Worm (Caenorhabditis elegans) whole organism, L1 larva: Measurements from ENCODE around the gene C44C10.5.

Source experiments
- C04F5.9 ChIP-seq: sonication (generic microtip); optimal IDR thresholded peaks from 2 replicates; lab custom pipeline; 2016; ENCODE audit warnings: missing genetic modification characterization, missing compliant biosample characterization
- C16A3.4 ChIP-seq: fragments of 150-350 bp; optimal IDR thresholded peaks from 2 replicates; lab custom pipeline; 2014; ENCODE audit warnings: missing biosample characterization, missing genetic modification characterization
- C34B4.2 ChIP-seq: sonication (generic microtip); optimal IDR thresholded peaks from 2 replicates; lab custom pipeline; 2017; ENCODE audit warnings: mild to moderate bottlenecking, missing genetic modification characterization, missing compliant biosample characterization
- F16B12.6 ChIP-seq: fragments of 150-350 bp; optimal IDR thresholded peaks from 2 replicates; lab custom pipeline; 2014; ENCODE audit warnings: missing biosample characterization, missing genetic modification characterization
- alr-1 ChIP-seq: fragments of 200-800 bp; sonication (Bioruptor generic); optimal IDR thresholded peaks from 2 replicates; lab custom pipeline; 2018; ENCODE audit warnings: borderline replicate concordance, mild to moderate bottlenecking, missing genetic modification characterization, missing compliant biosample characterization
- aly-2 ChIP-seq: fragments of 150-350 bp; optimal IDR thresholded peaks from 2 replicates; lab custom pipeline; 2014; ENCODE audit warnings: missing biosample characterization, missing genetic modification characterization
- ama-1 ChIP-seq: fragments of 150-350 bp; optimal IDR thresholded peaks from 2 replicates; lab custom pipeline; 2014
- blmp-1 ChIP-seq: fragments of 150-350 bp; optimal IDR thresholded peaks from 2 replicates; lab custom pipeline; 2014; ENCODE audit warnings: missing biosample characterization, missing genetic modification characterization
- ceh-88 ChIP-seq: fragments of 200-800 bp; sonication (Bioruptor generic); IDR thresholded peaks from 2 replicates; pipeline ENCODE4 v1.3.6; 2022; ENCODE audit warnings: missing genetic modification characterization, missing compliant biosample characterization
- ceh-90 ChIP-seq: sonication (generic microtip); optimal IDR thresholded peaks from 2 replicates; lab custom pipeline; 2016; ENCODE audit warnings: missing genetic modification characterization, missing compliant biosample characterization
- dsc-1 ChIP-seq: sonication (generic microtip); optimal IDR thresholded peaks from 2 replicates; lab custom pipeline; 2016; ENCODE audit warnings: mild to moderate bottlenecking, missing genetic modification characterization, missing compliant biosample characterization
- efl-1 ChIP-seq, 4 experiments: fragments of 150-350 bp; optimal IDR thresholded peaks in 3 of 4; peaks in 1 of 4; 1 replicate in 1 of 4; 2 replicates in 3 of 4; lab custom pipeline; 2014; ENCODE audit warnings: missing biosample characterization in 2 of 4, missing genetic modification characterization in 2 of 4, missing genetic modification reagents in 2 of 4
- efl-3 ChIP-seq: fragments of 200-800 bp; sonication (Bioruptor generic); optimal IDR thresholded peaks from 2 replicates; lab custom pipeline; 2018; ENCODE audit warnings: mild to moderate bottlenecking, missing genetic modification characterization, missing compliant biosample characterization
- elt-2 ChIP-seq: sonication (generic microtip); optimal IDR thresholded peaks from 2 replicates; lab custom pipeline; 2016; ENCODE audit warnings: missing genetic modification characterization, mild to moderate bottlenecking, inconsistent platforms, missing compliant biosample characterization, missing genetic modification reagents
- elt-3 ChIP-seq, 6 experiments: fragments of 150-350 bp in 1 of 6; sonication (generic microtip); optimal IDR thresholded peaks; 2 replicates each; lab custom pipeline; 2017 to 2018; ENCODE audit warnings: missing biosample characterization in 6 of 6, missing genetic modification characterization in 6 of 6, inconsistent platforms in 1 of 6
- fkh-10 ChIP-seq: sonication (generic microtip); optimal IDR thresholded peaks from 2 replicates; lab custom pipeline; 2017; ENCODE audit warnings: missing biosample characterization, missing genetic modification reagents, missing genetic modification characterization
- fkh-4 ChIP-seq: sonication (generic microtip); optimal IDR thresholded peaks from 2 replicates; lab custom pipeline; 2016; ENCODE audit warnings: missing compliant biosample characterization, missing genetic modification characterization, borderline replicate concordance
- hlh-17 ChIP-seq: fragments of 200-800 bp; sonication (Bioruptor generic); optimal IDR thresholded peaks from 2 replicates; lab custom pipeline; 2018; ENCODE audit warnings: missing genetic modification characterization, mild to moderate bottlenecking, missing compliant biosample characterization, moderate library complexity, borderline replicate concordance
- hlh-4 ChIP-seq: sonication (generic microtip); optimal IDR thresholded peaks from 2 replicates; lab custom pipeline; 2016; ENCODE audit warnings: mild to moderate bottlenecking, missing genetic modification characterization, missing compliant biosample characterization
- isw-1 ChIP-seq: fragments of 200-800 bp; sonication (Bioruptor generic); IDR thresholded peaks from 2 replicates; pipeline ENCODE4 v1.3.6; 2022; ENCODE audit warnings: missing genetic modification characterization, missing compliant biosample characterization
- jun-1 ChIP-seq: fragments of 150-350 bp; optimal IDR thresholded peaks from 2 replicates; lab custom pipeline; 2014; ENCODE audit warnings: missing biosample characterization, missing genetic modification reagents, missing genetic modification characterization
- lin-15B ChIP-seq: fragments of 150-350 bp; sonication (generic microtip); optimal IDR thresholded peaks from 3 replicates; lab custom pipeline; 2014; ENCODE audit warnings: missing biosample characterization, missing genetic modification characterization
- lin-35 ChIP-seq, 2 experiments: fragments of 150-350 bp; optimal IDR thresholded peaks; 2 replicates each; lab custom pipeline; 2014; ENCODE audit warnings: missing biosample characterization in 2 of 2, missing genetic modification characterization in 2 of 2, missing genetic modification reagents in 2 of 2
- mdl-1 ChIP-seq, 2 experiments: fragments of 150-350 bp; optimal IDR thresholded peaks; 2 replicates each; lab custom pipeline; 2014 to 2017; ENCODE audit warnings: missing biosample characterization in 2 of 2, missing genetic modification characterization in 2 of 2, inconsistent platforms in 1 of 2
- nhr-12 ChIP-seq: sonication (generic microtip); optimal IDR thresholded peaks from 2 replicates; lab custom pipeline; 2017; ENCODE audit warnings: missing biosample characterization, missing genetic modification characterization
- nhr-19 ChIP-seq: fragments of 200-800 bp; sonication (Bioruptor generic); conservative IDR thresholded peaks from 2 replicates; pipeline ENCODE4 v1.3.6; 2022; ENCODE audit warnings: missing genetic modification characterization, missing compliant biosample characterization
- nhr-47 ChIP-seq: sonication (generic microtip); optimal IDR thresholded peaks from 2 replicates; lab custom pipeline; 2016; ENCODE audit warnings: mild to moderate bottlenecking, missing genetic modification characterization, moderate library complexity, missing compliant biosample characterization
- nhr-85 ChIP-seq: sonication (generic microtip); peaks from one replicate; lab custom pipeline; 2016; ENCODE audit warnings: missing genetic modification characterization, inconsistent platforms, missing compliant biosample characterization
- rnt-1 ChIP-seq: sonication (generic microtip); optimal IDR thresholded peaks from 2 replicates; lab custom pipeline; 2016; ENCODE audit warnings: mild to moderate bottlenecking, missing genetic modification characterization, moderate library complexity, missing compliant biosample characterization
- skn-1 ChIP-seq: fragments of 150-350 bp; optimal IDR thresholded peaks from 2 replicates; lab custom pipeline; 2014; ENCODE audit warnings: missing biosample characterization, missing genetic modification characterization
- snpc-4 ChIP-seq: fragments of 150-350 bp; optimal IDR thresholded peaks from 2 replicates; lab custom pipeline; 2014; ENCODE audit warnings: missing biosample characterization, missing genetic modification characterization
- sox-4 ChIP-seq: sonication (generic microtip); optimal IDR thresholded peaks from 2 replicates; lab custom pipeline; 2016; ENCODE audit warnings: missing genetic modification characterization, missing compliant biosample characterization
- sptf-1 ChIP-seq: fragments of 150-350 bp; optimal IDR thresholded peaks from 2 replicates; lab custom pipeline; 2014; ENCODE audit warnings: missing biosample characterization, missing genetic modification characterization
- sup-37 ChIP-seq: fragments of 200-800 bp; sonication (Bioruptor generic); optimal IDR thresholded peaks from 2 replicates; lab custom pipeline; 2018; ENCODE audit warnings: mild to moderate bottlenecking, missing genetic modification characterization, missing compliant biosample characterization
- swsn-7 ChIP-seq: sonication (generic microtip); optimal IDR thresholded peaks from 2 replicates; lab custom pipeline; 2016; ENCODE audit warnings: missing genetic modification characterization, missing compliant biosample characterization
- xbp-1 ChIP-seq: sonication (generic microtip); optimal IDR thresholded peaks from 2 replicates; lab custom pipeline; 2016; ENCODE audit warnings: missing genetic modification characterization, missing compliant biosample characterization
- zip-4 ChIP-seq: fragments of 200-800 bp; sonication (Bioruptor generic); optimal IDR thresholded peaks from 2 replicates; lab custom pipeline; 2018; ENCODE audit warnings: mild to moderate bottlenecking, missing genetic modification characterization, moderate library complexity, missing compliant biosample characterization
- ztf-11 ChIP-seq, 2 experiments: sonication (generic microtip); optimal IDR thresholded peaks; 2 replicates each; lab custom pipeline; 2016 to 2017; ENCODE audit warnings: missing genetic modification characterization in 2 of 2, missing biosample characterization in 1 of 2, missing compliant biosample characterization in 1 of 2
- ztf-4 ChIP-seq: fragments of 150-350 bp; optimal IDR thresholded peaks from 2 replicates; lab custom pipeline; 2014; ENCODE audit warnings: missing biosample characterization, missing genetic modification characterization

C44C10.5 gene

DNA sequence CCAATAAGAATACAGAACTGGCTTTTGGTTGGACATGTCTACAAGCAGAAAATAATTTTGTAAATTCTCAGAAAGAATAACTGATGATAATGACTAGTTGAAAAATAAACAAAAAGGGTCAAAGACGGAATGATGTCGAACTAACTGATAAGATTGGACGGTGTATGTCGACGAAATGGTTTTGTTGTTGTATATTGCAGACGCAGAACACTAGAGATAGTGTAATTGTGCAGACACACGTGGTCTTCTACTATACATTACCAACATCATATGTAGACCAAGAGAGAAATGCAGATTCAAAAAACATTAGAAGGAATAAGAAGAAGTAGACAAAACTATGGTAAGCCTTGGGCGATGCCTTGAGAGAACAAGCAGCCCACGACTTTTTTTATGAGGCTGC lies 37.4 kb downstream of the C44C10.5 start, which contains the start of the genes gst-42 and D1053.2 (continued):
- TF ChIP-seq ceh-90 (no peak), ztf-11 (tag; optimal IDR thresholded peaks at IDR 0.05; lab: Kevin White, UChicago) (no peak), nhr-85 (tag; lab: Kevin White, UChicago) (peak; percentile 84), ztf-4 (tag; lab: Kevin White, UChicago) (no peak), isw-1 (GFP tag; lab: Robert Waterston, UW) (no peak), aly-2 (no peak), fkh-10 (GFP tag; lab: Kevin White, UChicago) (no peak), jun-1 (tag; lab: Kevin White, UChicago) (peak; percentile 1), efl-3 (GFP tag; lab: Kevin White, UChicago) (no peak), sptf-1 (tag; lab: Kevin White, UChicago) (no peak), zip-4 (no peak), dsc-1 (tag; lab: Kevin White, UChicago) (no peak), xbp-1 (tag; lab: Kevin White, UChicago) (no peak)

DNA sequence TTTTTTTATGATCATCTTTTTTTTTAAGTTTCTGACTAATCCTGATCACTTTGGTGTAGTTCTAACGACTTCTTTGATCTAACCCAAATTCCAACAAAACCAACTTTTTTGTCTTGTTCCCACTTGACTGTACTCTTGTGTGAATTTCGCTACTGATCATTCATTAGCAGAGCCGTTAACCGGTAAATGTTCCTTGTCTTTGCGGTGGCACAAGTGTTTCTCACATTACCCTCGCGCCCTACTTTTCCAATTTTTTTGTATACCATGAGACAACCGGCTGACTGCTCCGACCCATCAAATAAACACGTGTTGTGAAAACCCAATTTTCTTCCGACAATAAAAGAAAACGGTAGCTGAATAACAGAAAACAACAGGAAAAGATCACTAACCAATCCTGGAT lies 42.4 kb downstream of the C44C10.5 start:
- no peak for TF ChIP-seq sup-37
- TF ChIP-seq ceh-88 (GFP tag; lab: Robert Waterston, UW), result no peak
- TF ChIP-seq nhr-47 (tag; lab: Kevin White, UChicago), result no peak
- no peak for TF ChIP-seq isw-1 (GFP tag; lab: Robert Waterston, UW)
- no peak for TF ChIP-seq blmp-1 (tag; lab: Kevin White, UChicago)
- TF ChIP-seq snpc-4 (tag; lab: Kevin White, UChicago), result no peak
- no peak for TF ChIP-seq lin-15B (tag; lab: Kevin White, UChicago)
- no peak for TF ChIP-seq F16B12.6 (tag; lab: Kevin White, UChicago)
- TF ChIP-seq swsn-7, result no peak
- TF ChIP-seq skn-1 (tag; lab: Kevin White, UChicago), result no peak
- TF ChIP-seq, all 84 proteins: peak for 0

ce11 chrX:11734110-11734509 lies 43.8 kb downstream of the C44C10.5 start:
- TF ChIP-seq snpc-4 (tag; lab: Kevin White, UChicago) (no peak), elt-2 (tag; lab: Kevin White, UChicago) (peak; percentile 1)

ce11 chrX:11737053-11737452 lies 46.7 kb downstream of the C44C10.5 start, which contains the start of gene D1053.3:
Gene D1053.3 (minus strand): TSS chrX:11737153.
- TF ChIP-seq C34B4.2 (tag; lab: Kevin White, UChicago), result no peak
- no peak for TF ChIP-seq efl-1 (optimal IDR thresholded peaks at IDR 0.05; lab: Kevin White, UChicago)
- no peak for TF ChIP-seq efl-1 (GFP tag; optimal IDR thresholded peaks at IDR 0.05 in 1 of 2; lab: Kevin White, UChicago)
- no peak for TF ChIP-seq lin-35 (GFP tag; optimal IDR thresholded peaks at IDR 0.05; lab: Kevin White, UChicago)
- no peak for TF ChIP-seq rnt-1 (tag; lab: Kevin White, UChicago)
- no peak for TF ChIP-seq nhr-12 (tag; lab: Kevin White, UChicago)
- TF ChIP-seq mdl-1 (tag; optimal IDR thresholded peaks at IDR 0.05; lab: Kevin White, UChicago), result no peak
- TF ChIP-seq fkh-4 (tag; lab: Kevin White, UChicago), result no peak
- TF ChIP-seq efl-3 (GFP tag; lab: Kevin White, UChicago), result no peak
- TF ChIP-seq C16A3.4 (tag; lab: Kevin White, UChicago), result no peak
- no peak for TF ChIP-seq C04F5.9 (tag; lab: Kevin White, UChicago)
- no peak for TF ChIP-seq aly-2
- TF ChIP-seq ama-1, result no peak
- TF ChIP-seq ceh-88 (GFP tag; lab: Robert Waterston, UW), result no peak
- TF ChIP-seq alr-1 (tag; lab: Kevin White, UChicago), result no peak
- no peak for TF ChIP-seq elt-3 (tag; optimal IDR thresholded peaks at IDR 0.05; lab: Kevin White, UChicago)
- TF ChIP-seq hlh-4, result no peak
- TF ChIP-seq nhr-19 (GFP tag; lab: Robert Waterston, UW), result no peak
- no peak for TF ChIP-seq hlh-17 (GFP tag; lab: Kevin White, UChicago)
- no peak for TF ChIP-seq snpc-4 (tag; lab: Kevin White, UChicago)
- TF ChIP-seq sox-4 (tag; lab: Kevin White, UChicago), result no peak
